Worm (Caenorhabditis elegans): ENCODE measurements around the gene atx-3.

- no peak for TF ChIP-seq ama-1 (optimal IDR thresholded peaks at IDR 0.05)
- no peak for TF ChIP-seq pros-1 (tag; optimal IDR thresholded peaks at IDR 0.05)
- TF ChIP-seq che-1 (tag; optimal IDR thresholded peaks at IDR 0.05), result no peak
- no peak for TF ChIP-seq nfya-1 (tag; optimal IDR thresholded peaks at IDR 0.05)
Observed at ce11 chrV:15568381-15568780, 8.9 kb downstream of the atx-3 start.

Measured in whole organism, late embryonic.